Worm (Caenorhabditis elegans): ENCODE data around the gene ppm-1.G.

- TF ChIP-seq ama-1 (optimal IDR thresholded peaks at IDR 0.05) (no peak), B0310.2 (tag; optimal IDR thresholded peaks at IDR 0.05) (no peak), scrt-1 (GFP tag; IDR thresholded peaks at IDR 0.05) (no peak), hmbx-1 (tag; optimal IDR thresholded peaks at IDR 0.05) (no peak), tbx-11 (GFP tag; IDR thresholded peaks at IDR 0.05) (no peak), pes-1 (GFP tag; IDR thresholded peaks at IDR 0.05) (no peak), hmg-4 (GFP tag; optimal IDR thresholded peaks at IDR 0.05) (no peak), sea-1 (GFP tag; conservative IDR thresholded peaks at IDR 0.05) (no peak), hnd-1 (tag; optimal IDR thresholded peaks at IDR 0.05) (no peak), F13C5.2 (tag; optimal IDR thresholded peaks at IDR 0.05) (no peak), tbx-37 (GFP tag; conservative IDR thresholded peaks at IDR 0.05) (no peak)
These were observed 15.0 kb upstream of the ppm-1.G start for ce11 chrIII:768528-768927.

All from whole organism, early embryonic.